Worm (Caenorhabditis elegans): ENCODE results near the gene H14N18.2.

H14N18.2 gene

ce11 chrV:8983604-8984003 lies 51.2 kb downstream of the H14N18.2 start, which contains the start of gene str-86:
Gene str-86 (minus strand): TSS chrV:8983704.
- TF ChIP-seq nhr-19 (GFP tag; conservative IDR thresholded peaks at IDR 0.05) (no peak), ceh-90 (tag; optimal IDR thresholded peaks at IDR 0.05) (no peak)

All from whole organism, L1 larva.